Worm (Caenorhabditis elegans): ENCODE measurements around the gene sri-20.

DNA sequence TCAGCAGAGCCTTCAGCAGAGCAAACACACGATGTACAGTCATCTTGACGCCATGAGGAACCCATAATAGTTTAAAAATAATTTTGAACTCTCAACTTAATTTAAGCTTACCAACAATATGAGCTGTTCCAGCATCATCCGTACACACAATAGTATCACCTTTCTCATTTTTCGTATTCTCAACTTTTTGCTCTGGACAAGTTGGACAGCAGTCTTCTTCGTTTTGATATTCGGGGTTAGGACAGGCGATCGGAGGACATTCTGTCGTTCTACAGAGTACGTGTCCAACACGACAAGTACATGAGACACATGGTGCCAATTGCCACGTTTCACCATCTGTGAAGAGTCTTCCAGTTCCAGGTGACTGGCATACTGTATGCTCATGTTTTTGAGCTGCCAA lies 44.8 kb upstream of the sri-20 start:
- TF ChIP-seq ekl-4 (GFP tag; IDR thresholded peaks at IDR 0.05) (no peak), F52B5.7 (tag; optimal IDR thresholded peaks at IDR 0.05) (no peak)
